Fruit fly (Drosophila melanogaster): ENCODE data around the gene Gr64c.

Gene Gr64c

DNA sequence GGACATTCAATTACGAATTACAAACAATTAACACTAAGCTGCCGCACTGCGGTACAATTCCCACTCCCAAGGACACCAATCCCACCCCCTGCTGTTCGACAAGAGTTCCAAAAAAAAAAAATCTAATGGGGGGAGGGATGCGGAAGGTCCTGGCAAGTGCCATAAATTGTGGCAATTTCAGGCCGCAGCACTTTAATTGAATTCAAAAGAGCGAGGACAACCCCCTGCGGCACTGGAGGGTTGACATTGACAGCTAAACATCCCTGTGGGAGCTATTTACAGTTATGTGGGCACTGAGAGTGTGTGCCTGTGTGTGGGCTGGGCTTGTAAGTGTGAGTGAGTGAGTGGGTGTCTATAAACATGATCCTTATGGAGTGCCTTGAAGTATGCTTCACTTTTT, 48.5 kb downstream of the Gr64c start:
- no peak for TF ChIP-seq N (GFP tag; optimal IDR thresholded peaks at IDR 0.05)
- TF ChIP-seq psq (GFP tag; optimal IDR thresholded peaks at IDR 0.05) = no peak
- no peak for TF ChIP-seq jim (GFP tag; optimal IDR thresholded peaks at IDR 0.05)
- TF ChIP-seq GATAd (GFP tag; optimal IDR thresholded peaks at IDR 0.05) = no peak
- TF ChIP-seq dmrt93B (GFP tag; optimal IDR thresholded peaks at IDR 0.05) = no peak
- no peak for TF ChIP-seq Mio (GFP tag; optimal IDR thresholded peaks at IDR 0.05)
- TF ChIP-seq Jra (GFP tag; optimal IDR thresholded peaks at IDR 0.05) = no peak
- TF ChIP-seq CG9705 (GFP tag; optimal IDR thresholded peaks at IDR 0.05) = no peak
- TF ChIP-seq dl (GFP tag; optimal IDR thresholded peaks at IDR 0.05; ENCODE audit: insufficient read depth in 1 of 2, partially characterized antibody in 2 of 2) = no peak
- no peak for TF ChIP-seq rgr (GFP tag; optimal IDR thresholded peaks at IDR 0.05)

DNA sequence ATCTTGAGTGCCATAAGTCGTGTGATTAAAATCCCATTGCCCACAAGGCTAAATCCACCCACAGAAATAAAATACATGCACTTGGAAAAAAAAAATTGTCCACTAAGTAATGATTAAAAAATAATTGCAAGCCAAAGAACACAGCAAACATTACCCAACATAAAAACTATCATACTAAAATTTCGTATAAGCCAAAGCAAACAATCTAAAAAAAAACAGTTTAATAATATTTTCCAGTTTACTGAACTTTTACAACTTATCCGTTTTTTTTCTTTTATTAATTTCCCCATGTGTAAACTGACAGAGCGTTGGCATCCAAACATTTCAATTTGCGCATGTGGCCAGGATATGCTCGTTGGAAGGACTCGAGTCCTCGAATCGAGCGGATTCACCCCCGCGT, 51.9 kb downstream of the Gr64c start:
- TF ChIP-seq usp (GFP tag; optimal IDR thresholded peaks at IDR 0.05) = no peak
- no peak for TF ChIP-seq Dfd (GFP tag; optimal IDR thresholded peaks at IDR 0.05)
- no peak for TF ChIP-seq CG32264 (GFP tag; optimal IDR thresholded peaks at IDR 0.05)
- TF ChIP-seq Jra (GFP tag; optimal IDR thresholded peaks at IDR 0.05) = no peak
- no peak for TF ChIP-seq jim (GFP tag; optimal IDR thresholded peaks at IDR 0.05)
- no peak for TF ChIP-seq dl (GFP tag; optimal IDR thresholded peaks at IDR 0.05; ENCODE audit: insufficient read depth in 1 of 2, partially characterized antibody in 2 of 2)

DNA sequence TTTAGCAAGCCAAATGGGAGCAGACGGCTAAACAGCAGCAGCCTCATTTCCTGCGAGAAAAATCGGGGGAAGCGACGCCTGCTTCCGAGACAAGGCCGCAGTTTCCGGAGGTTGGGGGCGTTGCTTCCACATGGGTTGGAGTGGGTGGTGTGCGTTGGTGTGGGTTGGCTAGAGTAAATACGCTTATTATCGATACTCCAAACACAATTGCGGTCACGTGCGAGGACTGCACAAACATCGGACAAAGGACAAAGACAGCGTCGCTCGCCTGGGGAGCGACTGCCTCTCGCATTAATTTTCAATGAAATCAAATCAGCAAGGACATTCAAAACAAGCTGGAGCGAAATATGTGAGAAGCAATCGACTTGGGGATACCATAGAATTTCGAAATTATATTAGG, 52.8 kb downstream of the Gr64c start:
- no peak for TF ChIP-seq Mio (GFP tag; optimal IDR thresholded peaks at IDR 0.05)
- TF ChIP-seq lola (GFP tag; optimal IDR thresholded peaks at IDR 0.05) = no peak
- no peak for TF ChIP-seq brk (GFP tag; optimal IDR thresholded peaks at IDR 0.05)
- no peak for TF ChIP-seq CG9705 (GFP tag; optimal IDR thresholded peaks at IDR 0.05)
- TF ChIP-seq pan (optimal IDR thresholded peaks at IDR 0.05) = no peak
- TF ChIP-seq jim (GFP tag; optimal IDR thresholded peaks at IDR 0.05) = no peak
- no peak for TF ChIP-seq psq (GFP tag; optimal IDR thresholded peaks at IDR 0.05)
- TF ChIP-seq sv (GFP tag; optimal IDR thresholded peaks at IDR 0.05) = no peak
- TF ChIP-seq Jra (GFP tag; optimal IDR thresholded peaks at IDR 0.05) = no peak
- TF ChIP-seq dsf (GFP tag; optimal IDR thresholded peaks at IDR 0.05; ENCODE audit: borderline replicate concordance) = no peak
- TF ChIP-seq fru (GFP tag; optimal IDR thresholded peaks at IDR 0.05) = no peak
- TF ChIP-seq tai (GFP tag; optimal IDR thresholded peaks at IDR 0.05) = no peak
- no peak for TF ChIP-seq Dfd (GFP tag; optimal IDR thresholded peaks at IDR 0.05)
- TF ChIP-seq Abd-B (GFP tag; optimal IDR thresholded peaks at IDR 0.05) = no peak
- TF ChIP-seq Rel (GFP tag; optimal IDR thresholded peaks at IDR 0.05) = no peak
- no peak for TF ChIP-seq Rel (tag; optimal IDR thresholded peaks at IDR 0.05)
- TF ChIP-seq CG32264 (GFP tag; optimal IDR thresholded peaks at IDR 0.05) = no peak
- TF ChIP-seq Hr83 (GFP tag; optimal IDR thresholded peaks at IDR 0.05; ENCODE audit: poor library complexity, severe bottlenecking) = no peak
